Fruit fly (Drosophila melanogaster) whole organism: ENCODE measurements around the gene CG43292.

Source experiments
- CG8478 ChIP-seq: fragments of >200 bp; optimal IDR thresholded peaks from 2 replicates; lab custom pipeline; 2018; ENCODE audit warnings: inconsistent platforms
- Dll ChIP-seq: fragments of >200 bp; optimal IDR thresholded peaks from 2 replicates; lab custom pipeline; 2017
- EcR ChIP-seq, 2 experiments: fragments of >200 bp; optimal IDR thresholded peaks; 2 replicates each; lab custom pipeline; 2017; ENCODE audit warnings: missing biosample characterization in 2 of 2, missing genetic modification characterization in 2 of 2, missing genetic modification reagents in 2 of 2
- pan ChIP-seq: fragments of >200 bp; optimal IDR thresholded peaks from 2 replicates; lab custom pipeline; 2017
- psq ChIP-seq: fragments of >200 bp; optimal IDR thresholded peaks from 2 replicates; lab custom pipeline; 2017
- usp ChIP-seq: fragments of >200 bp; optimal IDR thresholded peaks from 2 replicates; lab custom pipeline; 2017; ENCODE audit warnings: missing biosample characterization, missing genetic modification characterization, mixed read lengths

- TF ChIP-seq psq (lab: Kevin White, UChicago): no peak
- no peak for TF ChIP-seq Dll (lab: Kevin White, UChicago)
- TF ChIP-seq pan (lab: Kevin White, UChicago): no peak
- no peak for TF ChIP-seq usp (GFP tag; lab: Kevin White, UChicago)
- no peak for TF ChIP-seq CG8478
- TF ChIP-seq EcR (GFP tag; optimal IDR thresholded peaks at IDR 0.05; lab: Kevin White, UChicago): no peak
Observed at dm6 chr3L:7485667-7486066, 10.3 kb downstream of the CG43292 start, which contains the start of gene mthl6.
